Worm (Caenorhabditis elegans): ENCODE results near the gene oac-50.
A peak's percentile ranks its signal among the peaks of the same experiment; 100 is the strongest.

The oac-50 gene

DNA sequence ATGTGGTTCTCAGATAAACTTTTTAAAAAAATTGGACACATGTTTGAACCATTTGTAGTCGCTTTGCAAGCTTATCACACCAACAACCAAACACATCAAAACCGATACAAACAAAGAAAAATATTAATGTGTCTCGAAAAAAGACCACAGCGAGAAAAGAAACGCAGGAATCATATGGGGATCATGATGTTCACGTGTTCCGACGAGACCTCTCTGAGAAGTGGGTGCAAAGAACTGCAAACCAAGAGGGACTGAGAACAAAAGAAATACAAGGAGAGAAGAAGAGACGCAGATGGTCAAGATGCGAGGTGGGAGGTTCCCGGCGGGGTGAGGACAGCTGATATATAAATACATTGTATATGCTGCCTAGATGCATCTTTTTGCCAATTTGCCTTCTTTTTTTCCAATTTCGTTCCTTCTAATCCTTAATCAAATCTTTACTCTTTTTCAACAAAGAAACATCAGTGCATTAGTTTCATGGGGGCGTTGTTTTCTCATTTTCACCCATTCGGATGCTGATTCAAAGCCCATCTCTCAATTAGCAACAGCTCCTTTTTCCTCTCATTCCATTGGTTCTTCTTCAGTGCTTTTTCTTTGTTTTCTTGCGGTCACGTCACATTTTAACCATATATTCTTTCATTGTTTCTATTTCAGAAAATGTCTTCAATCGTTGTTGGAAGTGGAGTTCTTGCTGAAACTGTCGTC is 22.4 kb upstream of the oac-50 start, which contains the start of gene F21C10.10 (continued):
- TF ChIP-seq efl-3 (GFP tag; optimal IDR thresholded peaks at IDR 0.05) = no peak
- peak in 3 of 6 experiments; percentile 59 to 91 (median 81) for TF ChIP-seq elt-3 (tag; optimal IDR thresholded peaks at IDR 0.05)
- peak; percentile 69 for TF ChIP-seq irx-1 (tag; optimal IDR thresholded peaks at IDR 0.05)
- peak; percentile 14 for TF ChIP-seq C04F5.9 (tag; optimal IDR thresholded peaks at IDR 0.05)
- TF ChIP-seq hlh-4 (tag; optimal IDR thresholded peaks at IDR 0.05) = no peak
- peak; percentile 4 to 55 (median 46) for TF ChIP-seq dpl-1 (GFP tag; optimal IDR thresholded peaks at IDR 0.05)
- TF ChIP-seq tlp-1 (tag; optimal IDR thresholded peaks at IDR 0.05) = no peak
- no peak for TF ChIP-seq ama-1 (optimal IDR thresholded peaks at IDR 0.05)
- TF ChIP-seq ceh-63 (GFP tag; optimal IDR thresholded peaks at IDR 0.05) = no peak
- TF ChIP-seq nhr-19 (GFP tag; conservative IDR thresholded peaks at IDR 0.05) = peak; percentile 96
- no peak for TF ChIP-seq sptf-1 (tag; optimal IDR thresholded peaks at IDR 0.05)
- TF ChIP-seq lin-39 (tag; optimal IDR thresholded peaks at IDR 0.05) = no peak
- TF ChIP-seq elt-2 (tag; optimal IDR thresholded peaks at IDR 0.05) = peak; percentile 83
- TF ChIP-seq fkh-8 (tag; optimal IDR thresholded peaks at IDR 0.05) = no peak
- TF ChIP-seq ceh-88 (GFP tag; IDR thresholded peaks at IDR 0.05) = no peak
- TF ChIP-seq snpc-4 (tag; optimal IDR thresholded peaks at IDR 0.05) = peak; percentile 67
- peak; percentile 67 for TF ChIP-seq rnt-1 (tag; optimal IDR thresholded peaks at IDR 0.05)
- TF ChIP-seq egl-27 (tag; optimal IDR thresholded peaks at IDR 0.05) = peak; percentile 33 to 39
- no peak for TF ChIP-seq aly-2 (tag; optimal IDR thresholded peaks at IDR 0.05)
- TF ChIP-seq mep-1 (tag; optimal IDR thresholded peaks at IDR 0.05) = peak; percentile 87
- no peak for TF ChIP-seq nhr-237 (tag; optimal IDR thresholded peaks at IDR 0.05)
- no peak for TF ChIP-seq ztf-11 (tag; optimal IDR thresholded peaks at IDR 0.05)
- no peak for TF ChIP-seq fkh-4 (tag; optimal IDR thresholded peaks at IDR 0.05; ENCODE audit: borderline replicate concordance)
- peak; percentile 84 for TF ChIP-seq nhr-90 (tag; optimal IDR thresholded peaks at IDR 0.05; ENCODE audit: poor library complexity)
- peak; percentile 77 for TF ChIP-seq skn-1 (tag; optimal IDR thresholded peaks at IDR 0.05)
- peak; percentile 86 for TF ChIP-seq tbx-2 (tag; optimal IDR thresholded peaks at IDR 0.05)
- TF ChIP-seq vab-15 (tag; optimal IDR thresholded peaks at IDR 0.05) = no peak
- TF ChIP-seq C34B4.2 (tag; optimal IDR thresholded peaks at IDR 0.05) = no peak
- no peak for TF ChIP-seq hpl-2 (GFP tag; optimal IDR thresholded peaks at IDR 0.05)
- peak; percentile 67 for TF ChIP-seq grh-1 (GFP tag; IDR thresholded peaks at IDR 0.05)
- TF ChIP-seq snu-23 (GFP tag; optimal IDR thresholded peaks at IDR 0.05) = peak; percentile 90
- TF ChIP-seq nhr-71 (tag; optimal IDR thresholded peaks at IDR 0.05) = peak; percentile 94
- TF ChIP-seq nhr-11 (tag; optimal IDR thresholded peaks at IDR 0.05) = peak; percentile 23
- no peak for TF ChIP-seq pqm-1 (tag; optimal IDR thresholded peaks at IDR 0.05)
- peak; percentile 16 for TF ChIP-seq pax-3 (tag; optimal IDR thresholded peaks at IDR 0.05)
- peak; percentile 83 for TF ChIP-seq blmp-1 (tag; optimal IDR thresholded peaks at IDR 0.05)
- TF ChIP-seq C16A3.4 (tag; optimal IDR thresholded peaks at IDR 0.05) = peak; percentile 75
- no peak for TF ChIP-seq F16B12.6 (tag; optimal IDR thresholded peaks at IDR 0.05)
- TF ChIP-seq ceh-8 (GFP tag; optimal IDR thresholded peaks at IDR 0.05) = no peak
- TF ChIP-seq mab-9 (GFP tag; IDR thresholded peaks at IDR 0.05) = 0 out of 2 replicates have a peak, but pooled peaks have one; percentile 7
- TF ChIP-seq efl-1 (optimal IDR thresholded peaks at IDR 0.05) = peak; percentile 46 to 51
- TF ChIP-seq efl-1 (GFP tag; optimal IDR thresholded peaks at IDR 0.05 in 1 of 2) = peak; percentile 28 to 95
- TF ChIP-seq nhr-85 (tag) = peak; percentile 99
- peak; percentile 21 for TF ChIP-seq dsc-1 (tag; optimal IDR thresholded peaks at IDR 0.05)
- TF ChIP-seq nhr-77 (tag; optimal IDR thresholded peaks at IDR 0.05) = peak; percentile 36
- no peak for TF ChIP-seq ets-5 (GFP tag; IDR thresholded peaks at IDR 0.05)
- TF ChIP-seq unc-98 (GFP tag; IDR thresholded peaks at IDR 0.05) = no peak
- no peak for TF ChIP-seq hlh-17 (GFP tag; optimal IDR thresholded peaks at IDR 0.05; ENCODE audit: borderline replicate concordance)
- no peak for TF ChIP-seq pag-3 (tag; optimal IDR thresholded peaks at IDR 0.05; ENCODE audit: borderline replicate concordance, insufficient read depth)
- no peak for TF ChIP-seq nhr-76 (tag; optimal IDR thresholded peaks at IDR 0.05)
- no peak for TF ChIP-seq zag-1 (tag; optimal IDR thresholded peaks at IDR 0.05)
- no peak for TF ChIP-seq zip-4 (GFP tag; optimal IDR thresholded peaks at IDR 0.05)
